Worm (Caenorhabditis elegans) whole organism, midembryonic: ENCODE data around the gene B0222.11.

ENCODE experiments used
- flt-1 ChIP-seq: fragments of 200-800 bp; sonication (Bioruptor generic); IDR thresholded peaks from 2 replicates; pipeline ENCODE4 v1.3.6; 2022; ENCODE audit warnings: missing genetic modification characterization, missing compliant biosample characterization
- med-1 ChIP-seq: sonication (generic microtip); optimal IDR thresholded peaks from 2 replicates; lab custom pipeline; 2017; ENCODE audit warnings: missing genetic modification characterization, mild to moderate bottlenecking, missing compliant biosample characterization, antibody characterized with exemption, missing genetic modification reagents; ENCODE audit not compliant: insufficient read depth
- ref-1 ChIP-seq: fragments of 200-800 bp; sonication (Bioruptor generic); conservative IDR thresholded peaks from 2 replicates; pipeline ENCODE4 v1.3.6; 2022; ENCODE audit warnings: missing genetic modification reagents, missing genetic modification characterization, missing compliant biosample characterization
- tab-1 ChIP-seq: fragments of 200-800 bp; sonication (Bioruptor generic); IDR thresholded peaks from 2 replicates; pipeline ENCODE4 v1.3.6; 2022; ENCODE audit warnings: missing genetic modification characterization, missing compliant biosample characterization
- ztf-29 ChIP-seq: fragments of 200-800 bp; sonication (Bioruptor generic); IDR thresholded peaks from 2 replicates; pipeline ENCODE4 v1.3.6; 2022; ENCODE audit warnings: missing genetic modification reagents, missing genetic modification characterization, missing compliant biosample characterization

- TF ChIP-seq ztf-29 (GFP tag; lab: Robert Waterston, UW) = no peak
- TF ChIP-seq med-1 (GFP tag; lab: Kevin White, UChicago) = no peak
- no peak for TF ChIP-seq flt-1 (GFP tag; lab: Robert Waterston, UW)
- no peak for TF ChIP-seq tab-1 (GFP tag; lab: Robert Waterston, UW)
- TF ChIP-seq ref-1 (GFP tag; lab: Robert Waterston, UW) = no peak
Measured at ce11 chrV:9157597-9157996, 10.4 kb downstream of the B0222.11 start.
